Worm (Caenorhabditis elegans): ENCODE data around the gene pes-8.

- no peak for TF ChIP-seq lin-39 (tag; optimal IDR thresholded peaks at IDR 0.05)
- TF ChIP-seq mep-1 (tag; optimal IDR thresholded peaks at IDR 0.05) = no peak
- TF ChIP-seq R02D3.7 (tag; optimal IDR thresholded peaks at IDR 0.05) = no peak
- TF ChIP-seq skn-1 (tag; optimal IDR thresholded peaks at IDR 0.05) = no peak
- TF ChIP-seq nhr-237 (tag; optimal IDR thresholded peaks at IDR 0.05) = no peak
- no peak for TF ChIP-seq ceh-20 (GFP tag; IDR thresholded peaks at IDR 0.05)
These were observed 39.8 kb downstream of the pes-8 start, which contains the start of gene B0416.3 for ce11 chrX:9291345-9291744.
